Worm (Caenorhabditis elegans): Measurements from ENCODE around the gene F38B2.4.

- TF ChIP-seq nhr-77 (tag; optimal IDR thresholded peaks at IDR 0.05) (no peak), ama-1 (optimal IDR thresholded peaks at IDR 0.05) (no peak), nhr-237 (tag; optimal IDR thresholded peaks at IDR 0.05) (no peak)
These were observed 18.3 kb upstream of the F38B2.4 start, which contains the start of gene F08G12.1 for ce11 chrX:11305773-11306172.
